Worm (Caenorhabditis elegans) whole organism, L4 larva: ENCODE results near the gene srx-12.

Experiments used
- D1046.2 ChIP-seq: fragments of 200-800 bp; sonication (Bioruptor generic); IDR thresholded peaks from 2 replicates; pipeline ENCODE4 v1.3.6; 2022; ENCODE audit warnings: missing genetic modification characterization, missing compliant biosample characterization
- F37D6.2 ChIP-seq: sonication (generic microtip); optimal IDR thresholded peaks from 2 replicates; lab custom pipeline; 2016; ENCODE audit warnings: mild to moderate bottlenecking, missing genetic modification characterization, missing compliant biosample characterization
- R02D3.7 ChIP-seq: fragments of 150-350 bp; sonication (generic microtip); optimal IDR thresholded peaks from 3 replicates; lab custom pipeline; 2014; ENCODE audit warnings: missing biosample characterization, missing genetic modification characterization
- T26A8.4 ChIP-seq: fragments of 200-800 bp; sonication (Bioruptor generic); IDR thresholded peaks from 2 replicates; pipeline ENCODE4 v1.3.6; 2022; ENCODE audit warnings: missing genetic modification characterization, missing compliant biosample characterization
- Y48G9A.11 ChIP-seq: fragments of 200-800 bp; sonication (Bioruptor generic); IDR thresholded peaks from 2 replicates; pipeline ENCODE4 v1.3.6; 2022; ENCODE audit warnings: missing genetic modification reagents, missing genetic modification characterization, missing compliant biosample characterization
- Y5F2A.4 ChIP-seq: fragments of 200-800 bp; sonication (Bioruptor generic); optimal IDR thresholded peaks from 2 replicates; lab custom pipeline; 2018; ENCODE audit warnings: mild to moderate bottlenecking, missing genetic modification characterization, missing compliant biosample characterization
- ZK337.2 ChIP-seq: fragments of 200-800 bp; sonication (Bioruptor generic); IDR thresholded peaks from 2 replicates; pipeline ENCODE4 v1.3.6; 2022; ENCODE audit warnings: missing genetic modification reagents, missing genetic modification characterization, missing compliant biosample characterization
- aly-2 ChIP-seq: sonication (generic microtip); optimal IDR thresholded peaks from 2 replicates; lab custom pipeline; 2018; ENCODE audit warnings: missing biosample characterization, missing genetic modification characterization
- ama-1 ChIP-seq: fragments of 150-350 bp; optimal IDR thresholded peaks from 2 replicates; lab custom pipeline; 2014; ENCODE audit warnings: inconsistent platforms, mixed read lengths
- arid-1 ChIP-seq: fragments of 200-800 bp; sonication (Bioruptor generic); conservative IDR thresholded peaks from 2 replicates; pipeline ENCODE4 v1.3.6; 2022; ENCODE audit warnings: missing genetic modification reagents, missing genetic modification characterization, missing compliant biosample characterization
- attf-4 ChIP-seq: sonication (generic microtip); optimal IDR thresholded peaks from 3 replicates; lab custom pipeline; 2017; ENCODE audit warnings: missing biosample characterization, missing genetic modification characterization
- ceh-20 ChIP-seq: fragments of 200-800 bp; sonication (Bioruptor generic); IDR thresholded peaks from 2 replicates; pipeline ENCODE4 v1.3.6; 2022; ENCODE audit warnings: missing genetic modification reagents, missing genetic modification characterization, missing compliant biosample characterization
- ceh-62 ChIP-seq: sonication (generic microtip); optimal IDR thresholded peaks from 2 replicates; lab custom pipeline; 2017; ENCODE audit warnings: missing biosample characterization, missing genetic modification characterization
- cey-2 ChIP-seq: sonication (generic microtip); optimal IDR thresholded peaks from 3 replicates; lab custom pipeline; 2017; ENCODE audit warnings: missing genetic modification characterization, mild to moderate bottlenecking, missing compliant biosample characterization, antibody characterized with exemption, borderline replicate concordance; ENCODE audit not compliant: insufficient read depth
- ctbp-1 ChIP-seq: fragments of 200-800 bp; sonication (Bioruptor generic); IDR thresholded peaks from 2 replicates; pipeline ENCODE4 v1.3.6; 2022; ENCODE audit warnings: missing genetic modification reagents, missing genetic modification characterization, missing compliant biosample characterization
- daf-16 ChIP-seq, 3 experiments: sonication (generic microtip); optimal IDR thresholded peaks; 2 replicates each; lab custom pipeline; 2016 to 2017; ENCODE audit warnings: missing genetic modification characterization in 3 of 3, missing genetic modification reagents in 3 of 3, mild to moderate bottlenecking in 2 of 3, missing compliant biosample characterization in 2 of 3, missing biosample characterization in 1 of 3, moderate library complexity in 1 of 3
- daf-19 ChIP-seq: fragments of 200-800 bp; sonication (Bioruptor generic); conservative IDR thresholded peaks from 2 replicates; pipeline ENCODE4 v1.3.6; 2022; ENCODE audit warnings: missing genetic modification characterization, missing compliant biosample characterization
- dmd-6 ChIP-seq: fragments of 200-800 bp; sonication (Bioruptor generic); IDR thresholded peaks from 2 replicates; pipeline ENCODE4 v1.3.6; 2022; ENCODE audit warnings: missing genetic modification reagents, missing genetic modification characterization, missing compliant biosample characterization
- duxl-1 ChIP-seq: sonication (generic microtip); optimal IDR thresholded peaks from 2 replicates; lab custom pipeline; 2016; ENCODE audit warnings: mild to moderate bottlenecking, missing genetic modification characterization, moderate library complexity, missing compliant biosample characterization; ENCODE audit not compliant: poor library complexity
- egl-43 ChIP-seq: fragments of 200-800 bp; sonication (Bioruptor generic); IDR thresholded peaks from 2 replicates; pipeline ENCODE4 v1.3.6; 2022; ENCODE audit warnings: missing genetic modification reagents, missing genetic modification characterization, missing compliant biosample characterization
- hlh-30 ChIP-seq: sonication (generic microtip); optimal IDR thresholded peaks from 2 replicates; lab custom pipeline; 2017; ENCODE audit warnings: antibody characterized with exemption, mild to moderate bottlenecking, missing genetic modification characterization, missing compliant biosample characterization; ENCODE audit not compliant: insufficient read depth
- hmg-1.1 ChIP-seq: fragments of 200-800 bp; sonication (Bioruptor generic); IDR thresholded peaks from 2 replicates; pipeline ENCODE4 v1.3.6; 2022; ENCODE audit warnings: missing genetic modification reagents, missing genetic modification characterization, missing compliant biosample characterization
- jun-1 ChIP-seq: fragments of 150-350 bp; optimal IDR thresholded peaks from 2 replicates; lab custom pipeline; 2014; ENCODE audit warnings: missing biosample characterization, missing genetic modification reagents, missing genetic modification characterization
- lin-15B ChIP-seq: fragments of 150-350 bp; sonication (generic microtip); optimal IDR thresholded peaks from 3 replicates; lab custom pipeline; 2014; ENCODE audit warnings: missing biosample characterization, missing genetic modification characterization
- mep-1 ChIP-seq: fragments of 150-350 bp; sonication (generic microtip); optimal IDR thresholded peaks from 3 replicates; lab custom pipeline; 2014; ENCODE audit warnings: missing biosample characterization, missing genetic modification characterization
- mes-2 ChIP-seq: sonication (generic microtip); optimal IDR thresholded peaks from 2 replicates; lab custom pipeline; 2016; ENCODE audit warnings: missing genotype, mild to moderate bottlenecking, missing genetic modification characterization, missing compliant biosample characterization; ENCODE audit not compliant: poor library complexity, severe bottlenecking
- nhr-102 ChIP-seq: sonication (generic microtip); optimal IDR thresholded peaks from 2 replicates; lab custom pipeline; 2016; ENCODE audit warnings: mild to moderate bottlenecking, missing genetic modification characterization, moderate library complexity, missing compliant biosample characterization
- nhr-11 ChIP-seq: fragments of 150-350 bp; optimal IDR thresholded peaks from 2 replicates; lab custom pipeline; 2014; ENCODE audit warnings: missing biosample characterization, missing genetic modification characterization
- nhr-111 ChIP-seq: fragments of 200-800 bp; sonication (Bioruptor generic); optimal IDR thresholded peaks from 2 replicates; lab custom pipeline; 2018; ENCODE audit warnings: mild to moderate bottlenecking, missing genetic modification characterization, missing compliant biosample characterization
- nhr-25 ChIP-seq: sonication (generic microtip); optimal IDR thresholded peaks from 2 replicates; lab custom pipeline; 2017; ENCODE audit warnings: missing genetic modification characterization, mild to moderate bottlenecking, missing compliant biosample characterization, antibody characterized with exemption, moderate library complexity, borderline replicate concordance; ENCODE audit not compliant: insufficient read depth
- nhr-6 ChIP-seq: fragments of 150-350 bp; optimal IDR thresholded peaks from 2 replicates; lab custom pipeline; 2014; ENCODE audit warnings: missing biosample characterization, missing genetic modification characterization
- nhr-76 ChIP-seq: fragments of 150-350 bp; optimal IDR thresholded peaks from 2 replicates; lab custom pipeline; 2014; ENCODE audit warnings: missing biosample characterization, missing genetic modification characterization
- pha-4 ChIP-seq, 2 experiments: fragments of 150-350 bp in 1 of 2; fragments of 200-800 bp in 1 of 2; sonication (Bioruptor generic) in 1 of 2; IDR thresholded peaks in 1 of 2; optimal IDR thresholded peaks in 1 of 2; 2 replicates each; pipeline versions ENCODE4 v1.3.6 to Lab custom; 2014 to 2022; ENCODE audit warnings: missing genetic modification characterization in 2 of 2, missing genetic modification reagents in 2 of 2, missing biosample characterization in 1 of 2, missing compliant biosample characterization in 1 of 2
- php-3 ChIP-seq: fragments of 200-800 bp; sonication (Bioruptor generic); IDR thresholded peaks from 2 replicates; pipeline ENCODE4 v1.3.6; 2022; ENCODE audit warnings: missing genetic modification reagents, missing genetic modification characterization, missing compliant biosample characterization
- rbr-2 ChIP-seq: sonication (generic microtip); optimal IDR thresholded peaks from 2 replicates; lab custom pipeline; 2016; ENCODE audit warnings: missing genotype, missing genetic modification characterization, missing compliant biosample characterization
- sdz-12 ChIP-seq: fragments of 200-800 bp; sonication (Bioruptor generic); optimal IDR thresholded peaks from 2 replicates; lab custom pipeline; 2018; ENCODE audit warnings: mild to moderate bottlenecking, missing genetic modification characterization, missing compliant biosample characterization
- snpc-4 ChIP-seq: fragments of 150-350 bp; optimal IDR thresholded peaks from 2 replicates; lab custom pipeline; 2014; ENCODE audit warnings: missing biosample characterization, missing genetic modification characterization
- spr-1 ChIP-seq: sonication (generic microtip); optimal IDR thresholded peaks from 2 replicates; lab custom pipeline; 2016; ENCODE audit warnings: mild to moderate bottlenecking, missing genetic modification characterization, missing compliant biosample characterization
- spr-3 ChIP-seq: fragments of 200-800 bp; sonication (Bioruptor generic); optimal IDR thresholded peaks from 2 replicates; lab custom pipeline; 2018; ENCODE audit warnings: mild to moderate bottlenecking, missing genetic modification characterization, missing compliant biosample characterization
- unc-130 ChIP-seq: sonication (generic microtip); optimal IDR thresholded peaks from 2 replicates; lab custom pipeline; 2016; ENCODE audit warnings: missing genetic modification reagents, missing genetic modification characterization, missing compliant biosample characterization
- unc-62 ChIP-seq, 3 experiments: fragments of 150-350 bp in 1 of 3; sonication (generic microtip); optimal IDR thresholded peaks in 2 of 3; peaks in 1 of 3; 1 replicate in 1 of 3; 2 replicates in 2 of 3; lab custom pipeline; 2014 to 2017; ENCODE audit warnings: missing biosample characterization in 3 of 3, missing genetic modification characterization in 3 of 3, missing genetic modification reagents in 3 of 3, missing genotype in 1 of 3
- vab-7 ChIP-seq: fragments of 200-800 bp; sonication (Bioruptor generic); IDR thresholded peaks from 2 replicates; pipeline ENCODE4 v1.3.6; 2022; ENCODE audit warnings: missing genetic modification reagents, missing genetic modification characterization, missing compliant biosample characterization
- zag-1 ChIP-seq: fragments of 150-350 bp; optimal IDR thresholded peaks from 2 replicates; lab custom pipeline; 2014; ENCODE audit warnings: missing biosample characterization, missing genetic modification characterization
- zfp-3 ChIP-seq: fragments of 200-800 bp; sonication (Bioruptor generic); conservative IDR thresholded peaks from 2 replicates; pipeline ENCODE4 v1.3.6; 2022; ENCODE audit warnings: missing genetic modification reagents, missing genetic modification characterization, missing compliant biosample characterization

Gene srx-12

ce11 chrIV:1075484-1075883, 29.7 kb downstream of the srx-12 start (continued):
- no peak for TF ChIP-seq vab-7 (GFP tag; lab: Robert Waterston, UW)
- TF ChIP-seq nhr-25 (tag; lab: Kevin White, UChicago), result no peak
- TF ChIP-seq R02D3.7, result no peak
- peak; percentile 40; the same call in 1 of the 2 replicates for TF ChIP-seq php-3 (GFP tag; lab: Robert Waterston, UW)
- no peak for TF ChIP-seq hlh-30
- no peak for TF ChIP-seq daf-16 (GFP tag; optimal IDR thresholded peaks at IDR 0.05; lab: Kevin White, UChicago)
- peak; percentile 17 for TF ChIP-seq daf-16 (tag; optimal IDR thresholded peaks at IDR 0.05; lab: Kevin White, UChicago)
- TF ChIP-seq snpc-4, result no peak
- no peak for TF ChIP-seq lin-15B (tag; lab: Kevin White, UChicago)
- TF ChIP-seq nhr-11 (tag; lab: Kevin White, UChicago), result no peak
- TF ChIP-seq nhr-102 (tag; lab: Kevin White, UChicago), result no peak
- TF ChIP-seq unc-62 (GFP tag; optimal IDR thresholded peaks at IDR 0.05 in 1 of 2; lab: Kevin White, UChicago), result no peak
- TF ChIP-seq unc-62 (tag; optimal IDR thresholded peaks at IDR 0.05; lab: Kevin White, UChicago), result no peak
- no peak for TF ChIP-seq hmg-1.1 (GFP tag; lab: Robert Waterston, UW)

DNA sequence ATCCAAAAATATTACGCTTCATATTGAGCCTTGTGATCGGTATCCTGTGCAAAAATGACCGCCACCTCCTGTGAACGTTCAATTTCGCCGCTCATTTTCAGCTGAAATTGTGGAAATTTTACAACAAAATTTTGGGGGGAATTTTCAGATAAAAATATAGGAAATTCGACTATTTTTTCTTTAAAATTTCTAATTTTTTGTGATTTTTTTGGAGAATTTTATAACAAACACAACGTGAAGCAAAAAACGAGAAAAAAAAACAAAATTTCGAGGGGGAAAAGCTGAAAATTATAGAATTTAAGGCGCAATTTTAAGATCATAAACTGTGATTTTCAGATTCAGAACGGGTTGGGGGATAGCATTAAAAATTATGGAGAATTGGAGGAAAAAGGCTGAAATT, 41.1 kb downstream of the srx-12 start, which contains the start of gene csn-4:
TSS of gene csn-4 (minus strand) at position 101 of the 400 bp plus-strand sequence.
- TF ChIP-seq spr-3 (GFP tag; lab: Kevin White, UChicago) (peak; percentile 4), mep-1 (tag; lab: Kevin White, UChicago) (no peak), ceh-20 (no peak), T26A8.4 (no peak), nhr-6 (no peak), sdz-12 (GFP tag; lab: Kevin White, UChicago) (no peak), D1046.2 (no peak), zag-1 (no peak), mes-2 (no peak), ceh-62 (no peak), unc-130 (GFP tag; lab: Kevin White, UChicago) (no peak), ama-1 (lab: Kevin White, UChicago) (peak; percentile 10)

DNA sequence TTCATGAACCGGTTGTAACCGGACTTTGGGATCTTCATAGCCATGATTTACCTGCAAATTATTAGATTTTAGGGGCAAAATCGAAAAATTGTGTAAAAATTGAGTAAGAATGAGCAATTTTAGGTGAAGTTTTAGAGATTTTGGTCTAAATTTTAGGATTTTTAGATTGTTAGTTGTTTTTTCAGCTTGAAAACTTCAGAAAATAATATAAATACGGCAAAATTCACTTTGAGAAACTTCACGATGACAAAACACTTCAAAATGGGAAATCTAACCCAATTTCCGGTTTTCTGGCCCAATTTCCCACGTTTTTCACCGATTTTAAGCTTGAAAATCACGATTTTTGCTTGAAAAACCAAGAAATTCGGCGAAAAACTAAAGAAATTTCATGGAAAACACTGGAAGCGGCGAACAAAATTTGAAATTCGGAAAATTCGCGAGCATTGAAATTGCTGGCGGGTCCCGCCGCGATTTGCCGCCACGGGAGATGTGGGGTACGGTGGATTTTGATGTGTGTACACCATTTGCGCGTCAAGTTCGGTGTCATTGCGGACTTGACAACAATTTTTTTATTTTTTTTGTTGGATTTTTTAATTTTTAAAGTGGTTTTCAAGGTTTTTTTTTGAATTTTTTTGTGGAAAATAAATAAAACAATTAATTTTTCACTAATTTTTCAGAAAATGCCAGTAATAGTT, 48.2 kb downstream of the srx-12 start, which contains the start of the genes cct-8 and Y55F3AR.2:
TSS of gene cct-8 (minus strand) at position 51 of the 695 bp plus-strand sequence.
TSS of gene Y55F3AR.2 (plus strand) at position 672 of the 695 bp plus-strand sequence.
- TF ChIP-seq hlh-30 (peak; percentile 92), nhr-11 (tag; lab: Kevin White, UChicago) (peak; percentile 89), F37D6.2 (tag; lab: Kevin White, UChicago) (peak; percentile 94), R02D3.7 (no peak), ceh-20 (peak; percentile 99), D1046.2 (peak; percentile 95), attf-4 (tag; lab: Kevin White, UChicago) (no peak), ctbp-1 (GFP tag; lab: Robert Waterston, UW) (peak; percentile 97), daf-16 (GFP tag; optimal IDR thresholded peaks at IDR 0.05; lab: Kevin White, UChicago) (peak; percentile 58 to 95), daf-16 (tag; optimal IDR thresholded peaks at IDR 0.05; lab: Kevin White, UChicago) (peak; percentile 82), cey-2 (tag; lab: Kevin White, UChicago) (peak; percentile 63), spr-1 (peak; percentile 95), duxl-1 (peak; percentile 96), nhr-76 (tag; lab: Kevin White, UChicago) (peak; percentile 58), nhr-111 (GFP tag; lab: Kevin White, UChicago) (peak; percentile 88), Y5F2A.4 (GFP tag; lab: Kevin White, UChicago) (peak; percentile 86), pha-4 (GFP tag; IDR thresholded peaks at IDR 0.05; lab: Robert Waterston, UW) (peak; percentile 97), pha-4 (tag; optimal IDR thresholded peaks at IDR 0.05; lab: Kevin White, UChicago) (peak; percentile 19), zfp-3 (peak; percentile 99), ZK337.2 (GFP tag; lab: Robert Waterston, UW) (peak; percentile 90), arid-1 (GFP tag; lab: Robert Waterston, UW) (peak; percentile 98), daf-19 (GFP tag; lab: Robert Waterston, UW) (peak; percentile 91), dmd-6 (peak; percentile 98), jun-1 (peak; percentile 92), aly-2 (tag; lab: Kevin White, UChicago) (no peak), mep-1 (tag; lab: Kevin White, UChicago) (peak; percentile 99), nhr-6 (peak; percentile 93), rbr-2 (tag; lab: Kevin White, UChicago) (peak; percentile 97), Y48G9A.11 (peak; percentile 97), egl-43 (GFP tag; lab: Robert Waterston, UW) (peak; percentile 96)
